Worm (Caenorhabditis elegans) whole organism, L3 larva: ENCODE results near the gene Y38E10A.35.

ENCODE experiments used
- ceh-28 ChIP-seq: fragments of 150-350 bp; optimal IDR thresholded peaks from 2 replicates; lab custom pipeline; 2014; ENCODE audit warnings: missing biosample characterization, missing genetic modification reagents, missing genetic modification characterization
- jun-1 ChIP-seq: fragments of 150-350 bp; optimal IDR thresholded peaks from 2 replicates; lab custom pipeline; 2014; ENCODE audit warnings: missing biosample characterization, missing genetic modification reagents, missing genetic modification characterization
- lin-39 ChIP-seq: fragments of 150-350 bp; optimal IDR thresholded peaks from 2 replicates; lab custom pipeline; 2018; ENCODE audit warnings: missing biosample characterization, missing genetic modification reagents, missing genetic modification characterization
- nhr-11 ChIP-seq: fragments of 150-350 bp; optimal IDR thresholded peaks from 2 replicates; lab custom pipeline; 2014; ENCODE audit warnings: missing biosample characterization, missing genetic modification characterization
- pha-4 ChIP-seq: fragments of 150-350 bp; optimal IDR thresholded peaks from 2 replicates; lab custom pipeline; 2014; ENCODE audit warnings: missing biosample characterization, missing genetic modification reagents, missing genetic modification characterization
- skn-1 ChIP-seq: fragments of 150-350 bp; optimal IDR thresholded peaks from 2 replicates; lab custom pipeline; 2014; ENCODE audit warnings: missing biosample characterization, missing genetic modification characterization
- unc-39 ChIP-seq: sonication (generic microtip); optimal IDR thresholded peaks from 4 replicates; lab custom pipeline; 2017; ENCODE audit warnings: missing biosample characterization, missing genetic modification characterization
- zag-1 ChIP-seq: fragments of 150-350 bp; optimal IDR thresholded peaks from 2 replicates; lab custom pipeline; 2014; ENCODE audit warnings: missing biosample characterization, missing genetic modification characterization

DNA sequence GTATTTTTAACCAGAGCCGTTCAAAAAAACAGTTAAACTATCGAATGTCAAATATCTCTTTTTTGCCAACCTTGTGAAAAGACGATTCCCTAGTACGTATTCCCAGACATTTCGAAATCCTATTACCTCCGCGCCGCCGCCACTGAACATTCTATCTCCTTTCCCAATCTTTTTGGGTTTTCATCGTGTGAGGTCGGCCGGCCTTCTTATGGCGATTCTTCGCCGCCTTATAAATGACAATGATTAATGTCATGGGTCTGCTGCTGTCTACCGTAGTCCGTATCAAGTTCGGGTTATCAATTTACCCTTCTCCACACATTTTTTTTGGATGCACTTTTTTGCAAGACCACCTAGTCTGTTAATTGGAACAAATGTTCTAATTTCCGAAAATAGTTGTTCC is 23.0 kb downstream of the Y38E10A.35 start:
- TF ChIP-seq nhr-11 (tag; lab: Kevin White, UChicago) = no peak
- TF ChIP-seq pha-4 (tag; lab: Kevin White, UChicago) = no peak
- TF ChIP-seq lin-39 (tag; lab: Kevin White, UChicago) = no peak
- no peak for TF ChIP-seq jun-1 (tag; lab: Kevin White, UChicago)
- no peak for TF ChIP-seq zag-1 (tag; lab: Kevin White, UChicago)
- TF ChIP-seq ceh-28 (tag; lab: Kevin White, UChicago) = no peak
- TF ChIP-seq unc-39 = no peak
- no peak for TF ChIP-seq skn-1
